Fruit fly (Drosophila melanogaster) whole organism, embryonic: ENCODE data around the gene WASp.

Experiments
- CG10267 ChIP-seq: fragments of 200-800 bp; sonication (Bioruptor generic); optimal IDR thresholded peaks from 2 replicates; lab custom pipeline; 2018; ENCODE audit warnings: missing biosample characterization, mild to moderate bottlenecking, missing genetic modification characterization, moderate library complexity
- CG11504 ChIP-seq: fragments of 200-800 bp; sonication (Bioruptor generic); optimal IDR thresholded peaks from 3 replicates; lab custom pipeline; 2019; ENCODE audit warnings: missing biosample characterization, mild to moderate bottlenecking, missing genetic modification characterization, moderate library complexity
- CG11696 ChIP-seq: fragments of 200-800 bp; sonication (Bioruptor generic); IDR thresholded peaks from 2 replicates; pipeline ENCODE4 v1.3.6; 2022; ENCODE audit warnings: missing biosample characterization, missing genetic modification characterization
- CG1602 ChIP-seq: fragments of 200-800 bp; sonication (Bioruptor generic); optimal IDR thresholded peaks from 3 replicates; lab custom pipeline; 2016; ENCODE audit warnings: missing biosample characterization, missing genetic modification characterization
- CG16815 ChIP-seq: fragments of 200-800 bp; sonication (Bioruptor generic); optimal IDR thresholded peaks from 3 replicates; lab custom pipeline; 2017; ENCODE audit warnings: missing biosample characterization, mild to moderate bottlenecking, missing genetic modification characterization
- CG17328 ChIP-seq: fragments of 200-800 bp; sonication (Bioruptor generic); IDR thresholded peaks from 2 replicates; pipeline ENCODE4 v1.3.6; 2022; ENCODE audit warnings: missing biosample characterization, missing genetic modification characterization
- CG1792 ChIP-seq: fragments of 200-800 bp; sonication (Bioruptor generic); optimal IDR thresholded peaks from 2 replicates; lab custom pipeline; 2016; ENCODE audit warnings: missing biosample characterization, missing genetic modification characterization
- CG18764 ChIP-seq: fragments of 200-800 bp; sonication (Bioruptor generic); optimal IDR thresholded peaks from 3 replicates; lab custom pipeline; 2016; ENCODE audit warnings: missing biosample characterization, missing genetic modification characterization
- CG2116 ChIP-seq: fragments of 200-800 bp; sonication (Bioruptor generic); optimal IDR thresholded peaks from 3 replicates; lab custom pipeline; 2018; ENCODE audit warnings: missing biosample characterization, mild to moderate bottlenecking, missing genetic modification characterization
- CG31441 ChIP-seq: fragments of 200-800 bp; sonication (Bioruptor generic); IDR thresholded peaks from 2 replicates; pipeline ENCODE4 v1.3.6; 2022; ENCODE audit warnings: missing biosample characterization, missing genetic modification characterization
- CG34422 ChIP-seq: fragments of 200-800 bp; sonication (Bioruptor generic); IDR thresholded peaks from 3 replicates; pipeline ENCODE4 v1.3.6; 2022; ENCODE audit warnings: missing biosample characterization, missing genetic modification characterization
- CG3838 ChIP-seq: fragments of 200-800 bp; sonication (Bioruptor generic); optimal IDR thresholded peaks from 3 replicates; lab custom pipeline; 2016; ENCODE audit warnings: missing biosample characterization, missing genetic modification characterization
- CG6813 ChIP-seq: fragments of 200-800 bp; sonication (Bioruptor generic); optimal IDR thresholded peaks from 2 replicates; lab custom pipeline; 2017; ENCODE audit warnings: missing biosample characterization, missing genetic modification characterization, mild to moderate bottlenecking, moderate library complexity, missing genetic modification reagents
- CG6854 ChIP-seq: fragments of 200-800 bp; sonication (Bioruptor generic); optimal IDR thresholded peaks from 3 replicates; lab custom pipeline; 2017; ENCODE audit warnings: missing biosample characterization, mild to moderate bottlenecking, missing genetic modification characterization
- CG7963 ChIP-seq: fragments of 200-800 bp; sonication (Bioruptor generic); IDR thresholded peaks from 3 replicates; pipeline ENCODE4 v1.3.6; 2022; ENCODE audit warnings: missing biosample characterization, missing genetic modification characterization; ENCODE audit not compliant: partially characterized antibody
- CG8388 ChIP-seq: fragments of 200-800 bp; sonication (Bioruptor generic); optimal IDR thresholded peaks from 2 replicates; lab custom pipeline; 2019; ENCODE audit warnings: missing biosample characterization, mild to moderate bottlenecking, missing genetic modification characterization, moderate library complexity
- CG8478 ChIP-seq: fragments of >200 bp; optimal IDR thresholded peaks from 2 replicates; lab custom pipeline; 2018
- CTCF ChIP-seq: fragments of 200-800 bp; sonication (Bioruptor generic); optimal IDR thresholded peaks from 2 replicates; lab custom pipeline; 2017; ENCODE audit warnings: missing biosample characterization, mild to moderate bottlenecking, missing genetic modification characterization, moderate library complexity
- Camta ChIP-seq: fragments of 200-800 bp; sonication (Bioruptor generic); optimal IDR thresholded peaks from 2 replicates; lab custom pipeline; 2016; ENCODE audit warnings: missing biosample characterization, missing genetic modification characterization
- Dbx ChIP-seq: fragments of 200-800 bp; sonication (Bioruptor generic); IDR thresholded peaks from 3 replicates; pipeline ENCODE4 v1.3.6; 2022; ENCODE audit warnings: missing biosample characterization, missing genetic modification characterization
- Dip3 ChIP-seq: fragments of 200-800 bp; sonication (Bioruptor generic); optimal IDR thresholded peaks from 3 replicates; lab custom pipeline; 2016; ENCODE audit warnings: missing biosample characterization, missing genetic modification characterization
- E2f1 ChIP-seq: fragments of 200-800 bp; sonication (Bioruptor generic); IDR thresholded peaks from 2 replicates; pipeline ENCODE4 v1.3.6; 2022; ENCODE audit warnings: missing biosample characterization, missing genetic modification characterization
- E2f2 ChIP-seq: fragments of 200-800 bp; sonication (Bioruptor generic); IDR thresholded peaks from 2 replicates; pipeline ENCODE4 v1.3.6; 2022; ENCODE audit warnings: missing biosample characterization, missing genetic modification characterization
- Fer1 ChIP-seq: fragments of 200-800 bp; sonication (Bioruptor generic); optimal IDR thresholded peaks from 2 replicates; lab custom pipeline; 2017; ENCODE audit warnings: missing biosample characterization, mild to moderate bottlenecking, missing genetic modification characterization
- HLH4C ChIP-seq: fragments of 200-800 bp; sonication (Bioruptor generic); IDR thresholded peaks from 3 replicates; pipeline ENCODE4 v1.3.6; 2022; ENCODE audit warnings: missing biosample characterization, missing genetic modification characterization; ENCODE audit not compliant: partially characterized antibody
- Jarid2 ChIP-seq: fragments of 200-800 bp; sonication (Bioruptor generic); optimal IDR thresholded peaks from 3 replicates; lab custom pipeline; 2017; ENCODE audit warnings: mild to moderate bottlenecking, missing biosample characterization, missing genetic modification reagents, missing genetic modification characterization
- Nf-YB ChIP-seq: fragments of 200-800 bp; sonication (Bioruptor generic); optimal IDR thresholded peaks from 3 replicates; lab custom pipeline; 2019; ENCODE audit warnings: missing biosample characterization, mild to moderate bottlenecking, missing genetic modification characterization, moderate library complexity
- NfI ChIP-seq: fragments of 200-800 bp; sonication (Bioruptor generic); optimal IDR thresholded peaks from 3 replicates; lab custom pipeline; 2018; ENCODE audit warnings: missing biosample characterization, mild to moderate bottlenecking, missing genetic modification characterization, moderate library complexity
- Taf1 ChIP-seq: fragments of 200-800 bp; sonication (Bioruptor generic); IDR thresholded peaks from 2 replicates; pipeline ENCODE4 v1.3.6; 2022; ENCODE audit warnings: missing biosample characterization, missing genetic modification characterization
- abd-A ChIP-seq: fragments of 200-800 bp; sonication (Bioruptor generic); optimal IDR thresholded peaks from 3 replicates; lab custom pipeline; 2019; ENCODE audit warnings: missing biosample characterization, mild to moderate bottlenecking, missing genetic modification characterization, moderate library complexity
- ara ChIP-seq: fragments of 200-800 bp; sonication (Bioruptor generic); IDR thresholded peaks from 2 replicates; pipeline ENCODE4 v1.3.6; 2022; ENCODE audit warnings: missing biosample characterization, missing genetic modification characterization
- bcd ChIP-seq: fragments of 200-800 bp; sonication (Bioruptor generic); optimal IDR thresholded peaks from 2 replicates; lab custom pipeline; 2017; ENCODE audit warnings: missing biosample characterization, mild to moderate bottlenecking, missing genetic modification characterization
- bigmax ChIP-seq: fragments of 200-800 bp; sonication (Bioruptor generic); optimal IDR thresholded peaks from 2 replicates; lab custom pipeline; 2018; ENCODE audit warnings: missing biosample characterization, mild to moderate bottlenecking, missing genetic modification characterization
- chif ChIP-seq, 2 experiments: fragments of 200-800 bp; sonication (Bioruptor generic); optimal IDR thresholded peaks; 3 replicates each; lab custom pipeline; 2016; ENCODE audit warnings: missing biosample characterization in 2 of 2, missing genetic modification characterization in 2 of 2
- chinmo ChIP-seq: fragments of 200-800 bp; sonication (Bioruptor generic); IDR thresholded peaks from 4 replicates; pipeline ENCODE4 v1.3.6; 2022; ENCODE audit warnings: missing biosample characterization, missing genetic modification characterization; ENCODE audit not compliant: partially characterized antibody
- da ChIP-seq: fragments of 200-800 bp; sonication (Bioruptor generic); optimal IDR thresholded peaks from 2 replicates; lab custom pipeline; 2016; ENCODE audit warnings: missing biosample characterization, missing genetic modification characterization
- dati ChIP-seq: fragments of 200-800 bp; sonication (Bioruptor generic); IDR thresholded peaks from 2 replicates; pipeline ENCODE4 v1.3.6; 2022; ENCODE audit warnings: missing biosample characterization, missing genetic modification characterization
- en ChIP-seq: fragments of 200-800 bp; sonication (Bioruptor generic); optimal IDR thresholded peaks from 2 replicates; lab custom pipeline; 2016; ENCODE audit warnings: missing biosample characterization, missing genetic modification characterization
- hth ChIP-seq: fragments of >200 bp; optimal IDR thresholded peaks from 2 replicates; lab custom pipeline; 2017; ENCODE audit warnings: inconsistent platforms
- lab ChIP-seq: fragments of 200-800 bp; sonication (Bioruptor generic); optimal IDR thresholded peaks from 3 replicates; lab custom pipeline; 2017; ENCODE audit warnings: missing biosample characterization, missing genetic modification characterization, mild to moderate bottlenecking, moderate library complexity, missing genetic modification reagents
- mirr ChIP-seq: fragments of 200-800 bp; sonication (Bioruptor generic); optimal IDR thresholded peaks from 3 replicates; lab custom pipeline; 2018; ENCODE audit warnings: missing biosample characterization, mild to moderate bottlenecking, missing genetic modification characterization
- nom ChIP-seq: fragments of 200-800 bp; sonication (Bioruptor generic); optimal IDR thresholded peaks from 2 replicates; lab custom pipeline; 2017; ENCODE audit warnings: missing biosample characterization, missing genetic modification characterization, mild to moderate bottlenecking, moderate library complexity, missing genetic modification reagents
- phol ChIP-seq: fragments of 200-800 bp; sonication (Bioruptor generic); optimal IDR thresholded peaks from 3 replicates; lab custom pipeline; 2018; ENCODE audit warnings: missing biosample characterization, mild to moderate bottlenecking, missing genetic modification characterization, moderate library complexity
- rib ChIP-seq: fragments of 200-800 bp; sonication (Bioruptor generic); IDR thresholded peaks from 2 replicates; pipeline ENCODE4 v1.3.6; 2022; ENCODE audit warnings: missing biosample characterization, missing genetic modification characterization
- sens ChIP-seq: fragments of 200-800 bp; sonication (Bioruptor generic); peaks from one replicate; lab custom pipeline; 2016; ENCODE audit warnings: missing biosample characterization, missing genetic modification characterization
- sima ChIP-seq: fragments of 200-800 bp; sonication (Bioruptor generic); optimal IDR thresholded peaks from 2 replicates; lab custom pipeline; 2016; ENCODE audit warnings: missing biosample characterization, missing genetic modification characterization
- sisA ChIP-seq: fragments of 200-800 bp; sonication (Bioruptor generic); IDR thresholded peaks from 2 replicates; pipeline ENCODE4 v1.3.6; 2022; ENCODE audit warnings: missing biosample characterization, missing genetic modification characterization
- sna ChIP-seq: fragments of 200-800 bp; sonication (Bioruptor generic); IDR thresholded peaks from 2 replicates; pipeline ENCODE4 v1.3.6; 2022; ENCODE audit warnings: missing biosample characterization, missing genetic modification characterization; ENCODE audit not compliant: partially characterized antibody
- stc ChIP-seq: fragments of 200-800 bp; sonication (Bioruptor generic); IDR thresholded peaks from 2 replicates; pipeline ENCODE4 v1.3.6; 2022; ENCODE audit warnings: missing biosample characterization, missing genetic modification characterization
- tap ChIP-seq: fragments of 200-800 bp; optimal IDR thresholded peaks from 3 replicates; lab custom pipeline; 2019; ENCODE audit warnings: missing biosample characterization, mild to moderate bottlenecking, missing genetic modification characterization, moderate library complexity
- trh ChIP-seq: fragments of 200-800 bp; sonication (Bioruptor generic); optimal IDR thresholded peaks from 2 replicates; lab custom pipeline; 2016; ENCODE audit warnings: missing biosample characterization, missing genetic modification characterization
- zen ChIP-seq: fragments of 200-800 bp; sonication (Bioruptor generic); optimal IDR thresholded peaks from 3 replicates; lab custom pipeline; 2018; ENCODE audit warnings: missing biosample characterization, mild to moderate bottlenecking, missing genetic modification characterization, moderate library complexity
- zf30C ChIP-seq: fragments of 200-800 bp; sonication (Bioruptor generic); optimal IDR thresholded peaks from 3 replicates; lab custom pipeline; 2018; ENCODE audit warnings: missing biosample characterization, mild to moderate bottlenecking, missing genetic modification characterization

The WASp gene

dm6 chr3R:28858241-28858647 is 26.4 kb upstream of the WASp start (continued):
- TF ChIP-seq nom (GFP tag; lab: Kevin White, UChicago), result peak; percentile 99
- TF ChIP-seq tap, result no peak
- TF ChIP-seq HLH4C (GFP tag; lab: Robert Waterston, UW), result no peak
- TF ChIP-seq abd-A (tag; lab: Kevin White, UChicago), result peak; percentile 43
- TF ChIP-seq stc (GFP tag; lab: Robert Waterston, UW), result no peak
- no peak for TF ChIP-seq CG11696 (GFP tag; lab: Robert Waterston, UW)
- no peak for TF ChIP-seq Jarid2
- TF ChIP-seq Taf1 (GFP tag; lab: Robert Waterston, UW), result no peak
- no peak for TF ChIP-seq Fer1 (GFP tag; lab: Kevin White, UChicago)
- no peak for TF ChIP-seq CG7963 (GFP tag; lab: Robert Waterston, UW)
- no peak for TF ChIP-seq dati (GFP tag; lab: Robert Waterston, UW)
- no peak for TF ChIP-seq sima (GFP tag; lab: Kevin White, UChicago)
- no peak for TF ChIP-seq NfI (GFP tag; lab: Kevin White, UChicago)
- peak; percentile 69 for TF ChIP-seq sens (GFP tag; lab: Kevin White, UChicago)
- no peak for TF ChIP-seq sisA (GFP tag; lab: Robert Waterston, UW)
- no peak for TF ChIP-seq CG6813 (GFP tag; lab: Kevin White, UChicago)
- TF ChIP-seq Dip3 (GFP tag; lab: Kevin White, UChicago), result no peak
- no peak for TF ChIP-seq CG17328
- no peak for TF ChIP-seq mirr
- TF ChIP-seq ara (GFP tag; lab: Robert Waterston, UW), result no peak
- no peak for TF ChIP-seq bigmax (GFP tag; lab: Kevin White, UChicago)
- TF ChIP-seq CG34422, result no peak
- no peak for TF ChIP-seq phol (tag; lab: Kevin White, UChicago)
- no peak for TF ChIP-seq en (GFP tag; lab: Kevin White, UChicago)
- TF ChIP-seq CG2116 (GFP tag; lab: Kevin White, UChicago), result peak; percentile 26
- peak; percentile 4 for TF ChIP-seq CTCF (GFP tag; lab: Kevin White, UChicago)
- TF ChIP-seq CG8388 (GFP tag; lab: Kevin White, UChicago), result no peak
- TF ChIP-seq zf30C (GFP tag; lab: Kevin White, UChicago), result no peak
- no peak for TF ChIP-seq E2f2 (GFP tag; lab: Robert Waterston, UW)
- no peak for TF ChIP-seq Dbx
- TF ChIP-seq chif (GFP tag; optimal IDR thresholded peaks at IDR 0.05; lab: Kevin White, UChicago), result no peak
- no peak for TF ChIP-seq Nf-YB (GFP tag; lab: Kevin White, UChicago)
- TF ChIP-seq CG3838 (GFP tag; lab: Kevin White, UChicago), result no peak
- TF ChIP-seq CG11504, result no peak
- no peak for TF ChIP-seq CG1602 (GFP tag; lab: Kevin White, UChicago)
- no peak for TF ChIP-seq CG31441 (GFP tag; lab: Robert Waterston, UW)
- no peak for TF ChIP-seq E2f1 (GFP tag; lab: Robert Waterston, UW)
- no peak for TF ChIP-seq CG6854 (GFP tag; lab: Kevin White, UChicago)
- no peak for TF ChIP-seq CG16815 (GFP tag; lab: Kevin White, UChicago)
- TF ChIP-seq CG1792 (GFP tag; lab: Kevin White, UChicago), result no peak
- TF ChIP-seq CG10267 (tag; lab: Kevin White, UChicago), result no peak
- TF ChIP-seq CG18764, result no peak
- no peak for TF ChIP-seq Camta (GFP tag; lab: Kevin White, UChicago)
- TF ChIP-seq da (GFP tag; lab: Kevin White, UChicago), result no peak
- peak; percentile 35; the same call in 1 of the 2 replicates for TF ChIP-seq rib (GFP tag; lab: Robert Waterston, UW)
- TF ChIP-seq lab, result no peak
- no peak for TF ChIP-seq hth (lab: Kevin White, UChicago)
- TF ChIP-seq bcd (GFP tag; lab: Kevin White, UChicago), result no peak
- no peak for TF ChIP-seq zen
- no peak for TF ChIP-seq sna (GFP tag; lab: Robert Waterston, UW)
- peak; percentile 84; the same call in 3 of the 4 replicates for TF ChIP-seq chinmo
- no peak for TF ChIP-seq trh (GFP tag; lab: Kevin White, UChicago)
- TF ChIP-seq CG8478 (lab: Kevin White, UChicago), result peak; percentile 50
